Fruit fly (Drosophila melanogaster): ENCODE measurements around the gene Prp5.

DNA sequence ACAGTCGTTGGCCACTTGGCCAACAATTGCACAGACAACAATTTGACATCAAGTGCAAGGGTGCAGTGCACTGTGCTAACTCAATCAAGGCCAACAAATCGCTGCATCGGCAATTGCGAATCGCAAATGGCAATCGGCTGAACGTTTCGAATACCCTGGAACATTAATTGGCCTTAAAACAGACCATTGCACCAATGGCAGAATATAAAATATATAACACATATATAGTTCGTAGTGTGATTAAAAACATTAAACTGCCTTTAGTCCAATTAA is 32.2 kb upstream of the Prp5 start:
- TF ChIP-seq CG7368 (GFP tag; optimal IDR thresholded peaks at IDR 0.05) (no peak), achi (GFP tag; optimal IDR thresholded peaks at IDR 0.05) (no peak)
